Fruit fly (Drosophila melanogaster) whole organism, pupa: ENCODE data around the gene Mo25.
A peak's percentile ranks its signal among the peaks of the same experiment; 100 is the strongest.

Experiments used
- CG10348 ChIP-seq: fragments of 200-800 bp; sonication (Bioruptor generic); IDR thresholded peaks from 2 replicates; pipeline ENCODE4 v1.3.6; 2022; ENCODE audit warnings: missing biosample characterization, missing genetic modification characterization
- CG12605 ChIP-seq: fragments of 200-800 bp; sonication (Bioruptor generic); IDR thresholded peaks from 2 replicates; pipeline ENCODE4 v1.3.6; 2022; ENCODE audit warnings: missing biosample characterization, missing genetic modification characterization
- CG13204 ChIP-seq: fragments of 200-800 bp; sonication (Bioruptor generic); optimal IDR thresholded peaks from 2 replicates; lab custom pipeline; 2018; ENCODE audit warnings: missing biosample characterization, mild to moderate bottlenecking, missing genetic modification characterization, moderate library complexity
- CG14655 ChIP-seq: fragments of 200-800 bp; sonication (Bioruptor generic); optimal IDR thresholded peaks from 3 replicates; lab custom pipeline; 2017; ENCODE audit warnings: mild to moderate bottlenecking, missing biosample characterization, missing genetic modification reagents, missing genetic modification characterization
- CG15710 ChIP-seq: fragments of 200-800 bp; sonication (Bioruptor generic); optimal IDR thresholded peaks from 2 replicates; lab custom pipeline; 2018; ENCODE audit warnings: missing biosample characterization, mild to moderate bottlenecking, missing genetic modification characterization, moderate library complexity
- CG17806 ChIP-seq: fragments of 200-800 bp; sonication (Bioruptor generic); optimal IDR thresholded peaks from 2 replicates; lab custom pipeline; 2018; ENCODE audit warnings: missing biosample characterization, mild to moderate bottlenecking, missing genetic modification characterization, moderate library complexity
- CG32121 ChIP-seq: fragments of 200-800 bp; sonication (Bioruptor generic); IDR thresholded peaks from 2 replicates; pipeline ENCODE4 v1.3.6; 2022; ENCODE audit warnings: missing biosample characterization, missing genetic modification characterization
- CG34367 ChIP-seq: fragments of 200-800 bp; sonication (Bioruptor generic); optimal IDR thresholded peaks from 2 replicates; lab custom pipeline; 2018; ENCODE audit warnings: missing biosample characterization, mild to moderate bottlenecking, missing genetic modification characterization
- CG4496 ChIP-seq: fragments of 200-800 bp; sonication (Bioruptor generic); IDR thresholded peaks from 3 replicates; pipeline ENCODE4 v1.3.6; 2022; ENCODE audit warnings: missing biosample characterization, missing genetic modification characterization
- CG8159 ChIP-seq: fragments of 200-800 bp; sonication (Bioruptor generic); optimal IDR thresholded peaks from 3 replicates; lab custom pipeline; 2018; ENCODE audit warnings: missing biosample characterization, mild to moderate bottlenecking, missing genetic modification characterization, moderate library complexity
- CG8301 ChIP-seq: fragments of 200-800 bp; sonication (Bioruptor generic); optimal IDR thresholded peaks from 2 replicates; lab custom pipeline; 2018; ENCODE audit warnings: missing biosample characterization, mild to moderate bottlenecking, missing genetic modification characterization
- CG9948 ChIP-seq: fragments of 200-800 bp; sonication (Bioruptor generic); optimal IDR thresholded peaks from 2 replicates; lab custom pipeline; 2018; ENCODE audit warnings: missing biosample characterization, mild to moderate bottlenecking, missing genetic modification characterization, moderate library complexity
- D1 ChIP-seq: fragments of 200-800 bp; sonication (Bioruptor generic); optimal IDR thresholded peaks from 2 replicates; lab custom pipeline; 2018; ENCODE audit warnings: missing biosample characterization, mild to moderate bottlenecking, missing genetic modification characterization, moderate library complexity
- EcR ChIP-seq: fragments of 200-800 bp; sonication (Bioruptor generic); optimal IDR thresholded peaks from 3 replicates; lab custom pipeline; 2019; ENCODE audit warnings: missing biosample characterization, missing genetic modification characterization, mild to moderate bottlenecking, moderate library complexity, missing genetic modification reagents
- Ets98B ChIP-seq: fragments of 200-800 bp; sonication (Bioruptor generic); IDR thresholded peaks from 2 replicates; pipeline ENCODE4 v1.3.6; 2022; ENCODE audit warnings: missing biosample characterization, missing genetic modification characterization
- Pif1A ChIP-seq: fragments of 200-800 bp; sonication (Bioruptor generic); optimal IDR thresholded peaks from 3 replicates; lab custom pipeline; 2016; ENCODE audit warnings: missing biosample characterization, missing genetic modification characterization
- Pif1B ChIP-seq: fragments of 200-800 bp; sonication (Bioruptor generic); optimal IDR thresholded peaks from 3 replicates; lab custom pipeline; 2016; ENCODE audit warnings: missing biosample characterization, missing genetic modification characterization
- Snoo ChIP-seq: fragments of 200-800 bp; sonication (Bioruptor generic); optimal IDR thresholded peaks from 3 replicates; lab custom pipeline; 2017; ENCODE audit warnings: missing biosample characterization, mild to moderate bottlenecking, missing genetic modification characterization, inconsistent platforms
- fd96Ca ChIP-seq: fragments of 200-800 bp; sonication (Bioruptor generic); IDR thresholded peaks from 3 replicates; pipeline ENCODE4 v1.3.6; 2022; ENCODE audit warnings: missing biosample characterization, missing genetic modification characterization
- gl ChIP-seq: fragments of 200-800 bp; sonication (Bioruptor generic); optimal IDR thresholded peaks from 2 replicates; lab custom pipeline; 2018; ENCODE audit warnings: missing biosample characterization, mild to moderate bottlenecking, missing genetic modification characterization
- rn ChIP-seq: fragments of 200-800 bp; sonication (Bioruptor generic); IDR thresholded peaks from 2 replicates; pipeline ENCODE4 v1.3.6; 2022; ENCODE audit warnings: missing biosample characterization, missing genetic modification characterization

Mo25 gene

DNA sequence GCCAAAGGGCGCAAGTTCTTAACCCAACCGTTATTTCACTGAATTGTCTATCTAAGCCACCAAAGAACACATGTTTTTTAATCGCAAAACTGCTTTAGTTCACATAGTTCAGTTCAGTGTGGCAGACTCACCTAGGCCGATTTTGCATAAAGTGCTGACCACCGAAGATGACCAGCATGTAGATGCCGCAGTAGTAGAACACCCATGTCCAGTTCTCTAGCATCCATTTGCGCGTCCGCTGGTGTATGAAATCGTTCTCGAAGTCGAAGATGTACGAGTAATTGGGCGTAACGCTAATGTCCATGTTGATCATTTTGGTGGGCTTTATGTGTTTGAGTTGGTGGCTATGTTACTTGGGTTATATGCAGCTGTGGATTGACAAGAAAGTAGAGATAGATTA is 43.8 kb upstream of the Mo25 start:
- TF ChIP-seq CG12605 (GFP tag; lab: Robert Waterston, UW) (no peak), CG34367 (no peak), CG10348 (no peak), CG17806 (tag; lab: Kevin White, UChicago) (no peak), EcR (GFP tag; lab: Kevin White, UChicago) (no peak), gl (no peak), CG4496 (GFP tag; lab: Robert Waterston, UW) (no peak), CG13204 (GFP tag; lab: Kevin White, UChicago) (no peak), CG15710 (tag; lab: Kevin White, UChicago) (no peak)

DNA sequence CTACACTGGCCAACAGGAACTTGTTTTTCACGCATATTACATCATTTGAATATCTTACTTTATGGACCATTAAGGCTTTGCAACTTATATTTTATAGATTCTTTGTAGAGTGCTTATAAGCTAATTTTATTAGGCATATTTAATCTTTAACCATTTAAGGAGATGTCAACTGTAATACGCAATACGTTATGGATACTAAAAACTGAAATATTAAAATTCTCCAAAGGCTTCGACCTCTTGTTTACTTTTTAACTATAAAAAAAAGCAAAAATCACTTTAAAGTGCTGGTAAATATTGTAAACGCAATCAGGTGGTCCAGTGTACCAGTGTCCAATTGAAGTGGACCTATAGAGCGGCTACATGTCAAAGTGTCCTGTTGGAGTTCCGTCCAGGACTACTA is 41.7 kb upstream of the Mo25 start:
- TF ChIP-seq D1 (tag; lab: Kevin White, UChicago), result no peak
- no peak for TF ChIP-seq Ets98B (GFP tag; lab: Robert Waterston, UW)
- no peak for TF ChIP-seq CG10348
- peak; percentile 51 for TF ChIP-seq CG8159
- peak; percentile 58 for TF ChIP-seq CG9948 (tag; lab: Kevin White, UChicago)
- TF ChIP-seq fd96Ca (GFP tag; lab: Robert Waterston, UW), result peak; percentile 11; the same call in 1 of the 3 replicates
- no peak for TF ChIP-seq rn (GFP tag; lab: Robert Waterston, UW)
- no peak for TF ChIP-seq CG13204 (GFP tag; lab: Kevin White, UChicago)
- peak; percentile 55 for TF ChIP-seq CG8301 (tag; lab: Kevin White, UChicago)
- peak; percentile 6 for TF ChIP-seq CG34367
- TF ChIP-seq gl, result no peak
- no peak for TF ChIP-seq Pif1B (GFP tag; lab: Kevin White, UChicago)
- no peak for TF ChIP-seq CG4496 (GFP tag; lab: Robert Waterston, UW)
- TF ChIP-seq Snoo, result no peak
- TF ChIP-seq CG15710 (tag; lab: Kevin White, UChicago), result peak; percentile 21
- TF ChIP-seq CG12605 (GFP tag; lab: Robert Waterston, UW), result no peak
- no peak for TF ChIP-seq CG32121
- TF ChIP-seq CG14655 (GFP tag; lab: Kevin White, UChicago), result peak; percentile 68
- peak; percentile 25 for TF ChIP-seq CG17806 (tag; lab: Kevin White, UChicago)
- no peak for TF ChIP-seq EcR (GFP tag; lab: Kevin White, UChicago)
- TF ChIP-seq Pif1A, result no peak

DNA sequence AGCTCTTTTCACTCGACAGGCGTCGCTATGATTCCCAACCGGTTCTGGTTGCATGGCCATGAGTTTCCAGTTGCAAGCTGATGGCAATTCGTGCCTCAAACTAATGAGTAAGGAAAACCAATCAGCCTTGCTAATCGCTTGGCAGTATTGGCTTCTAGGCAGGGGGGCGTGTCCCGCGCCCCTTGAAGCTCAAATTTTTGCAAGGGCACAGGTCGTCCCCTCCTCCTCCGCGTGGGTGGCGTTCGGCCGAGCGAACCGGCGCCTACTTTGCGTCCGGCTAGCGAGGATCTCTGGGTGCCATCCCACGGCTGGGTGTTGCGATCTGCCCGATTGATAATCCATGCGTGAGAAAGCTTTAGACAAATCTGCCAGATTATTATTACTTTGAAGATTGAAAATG is 38.4 kb upstream of the Mo25 start:
- no peak for TF ChIP-seq gl
- no peak for TF ChIP-seq D1 (tag; lab: Kevin White, UChicago)
- no peak for TF ChIP-seq CG8159
- TF ChIP-seq CG13204 (GFP tag; lab: Kevin White, UChicago), result no peak
- no peak for TF ChIP-seq CG15710 (tag; lab: Kevin White, UChicago)
- no peak for TF ChIP-seq CG4496 (GFP tag; lab: Robert Waterston, UW)
- no peak for TF ChIP-seq CG32121
- no peak for TF ChIP-seq EcR (GFP tag; lab: Kevin White, UChicago)
- no peak for TF ChIP-seq CG17806 (tag; lab: Kevin White, UChicago)
- TF ChIP-seq fd96Ca (GFP tag; lab: Robert Waterston, UW), result no peak
- TF ChIP-seq Ets98B (GFP tag; lab: Robert Waterston, UW), result no peak
- TF ChIP-seq CG34367, result no peak

DNA sequence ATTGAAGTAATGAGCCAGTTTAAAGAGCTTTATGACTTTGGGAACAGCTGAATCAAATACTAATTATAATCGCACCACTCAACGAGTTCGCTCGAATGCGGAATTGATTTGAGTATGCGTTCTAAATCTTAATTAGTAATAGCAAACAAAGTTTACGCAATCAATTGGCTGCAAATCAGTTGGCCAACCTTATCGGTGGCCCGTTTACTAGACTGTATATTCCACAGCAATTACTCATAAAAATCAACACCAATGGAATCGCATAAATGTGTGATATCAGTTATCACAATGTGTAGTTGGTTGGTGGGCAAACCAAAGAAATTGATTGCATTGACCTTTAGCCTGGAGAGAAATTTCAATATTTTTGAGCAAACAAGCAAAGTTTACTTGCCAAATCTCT is 37.3 kb upstream of the Mo25 start:
- TF ChIP-seq gl, result no peak
- no peak for TF ChIP-seq CG32121
- no peak for TF ChIP-seq CG9948 (tag; lab: Kevin White, UChicago)
- no peak for TF ChIP-seq CG4496 (GFP tag; lab: Robert Waterston, UW)
- no peak for TF ChIP-seq D1 (tag; lab: Kevin White, UChicago)
- TF ChIP-seq CG14655 (GFP tag; lab: Kevin White, UChicago), result no peak
- no peak for TF ChIP-seq CG13204 (GFP tag; lab: Kevin White, UChicago)
- TF ChIP-seq Pif1A, result no peak
- TF ChIP-seq CG12605 (GFP tag; lab: Robert Waterston, UW), result no peak
- no peak for TF ChIP-seq Snoo
- no peak for TF ChIP-seq rn (GFP tag; lab: Robert Waterston, UW)
- no peak for TF ChIP-seq CG10348
- no peak for TF ChIP-seq CG8301 (tag; lab: Kevin White, UChicago)
- no peak for TF ChIP-seq Ets98B (GFP tag; lab: Robert Waterston, UW)
- no peak for TF ChIP-seq CG15710 (tag; lab: Kevin White, UChicago)
- no peak for TF ChIP-seq CG17806 (tag; lab: Kevin White, UChicago)

DNA sequence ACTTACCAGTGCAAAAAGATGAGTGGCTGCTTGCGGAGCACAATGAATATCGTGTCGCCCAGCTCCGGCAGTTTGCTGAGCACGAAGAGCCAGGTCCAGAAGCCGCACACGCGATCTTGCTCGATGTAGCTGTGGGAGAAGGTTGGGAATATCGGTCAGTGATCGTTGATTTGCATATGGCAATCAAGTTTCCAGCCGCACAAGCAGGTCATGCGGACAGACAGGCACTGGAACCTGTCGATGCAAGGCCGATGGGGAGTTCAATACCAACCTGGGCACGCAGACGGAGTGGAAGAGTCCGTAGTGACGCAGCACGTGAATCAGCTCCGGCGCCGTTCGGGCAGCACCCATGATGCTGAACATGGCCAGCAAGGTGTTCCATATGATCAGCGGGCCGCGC is 35.9 kb upstream of the Mo25 start:
- no peak for TF ChIP-seq CG13204 (GFP tag; lab: Kevin White, UChicago)
- peak; percentile 80 for TF ChIP-seq EcR (GFP tag; lab: Kevin White, UChicago)
- no peak for TF ChIP-seq CG8301 (tag; lab: Kevin White, UChicago)
- TF ChIP-seq Snoo, result no peak

DNA sequence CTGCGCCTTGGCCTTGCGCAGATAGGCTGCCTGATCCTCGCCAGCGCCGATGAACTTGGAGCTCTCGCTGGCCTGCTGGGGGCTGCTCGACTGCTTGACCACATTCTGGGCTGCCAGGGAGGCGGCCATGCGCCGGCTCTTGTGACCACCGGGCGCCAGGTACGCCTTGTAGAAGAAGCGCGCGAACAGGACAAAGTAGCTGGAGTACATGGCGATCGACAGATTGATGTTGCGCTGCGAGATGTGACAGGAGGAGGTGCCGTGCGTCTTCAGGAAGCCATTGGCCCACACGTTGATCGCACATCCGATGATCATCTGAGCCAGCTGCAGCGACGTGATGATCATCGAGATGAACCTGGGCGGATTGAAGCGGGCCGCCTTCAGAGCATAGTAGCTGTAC is 34.8 kb upstream of the Mo25 start:
- TF ChIP-seq CG4496 (GFP tag; lab: Robert Waterston, UW), result no peak
- TF ChIP-seq CG14655 (GFP tag; lab: Kevin White, UChicago), result no peak
- TF ChIP-seq D1 (tag; lab: Kevin White, UChicago), result no peak
- no peak for TF ChIP-seq CG8159
- TF ChIP-seq CG17806 (tag; lab: Kevin White, UChicago), result no peak
- no peak for TF ChIP-seq CG32121
- TF ChIP-seq CG12605 (GFP tag; lab: Robert Waterston, UW), result no peak
- TF ChIP-seq CG15710 (tag; lab: Kevin White, UChicago), result no peak
- TF ChIP-seq EcR (GFP tag; lab: Kevin White, UChicago), result no peak
- TF ChIP-seq Pif1A, result no peak
- no peak for TF ChIP-seq CG8301 (tag; lab: Kevin White, UChicago)
- no peak for TF ChIP-seq Ets98B (GFP tag; lab: Robert Waterston, UW)
- TF ChIP-seq CG13204 (GFP tag; lab: Kevin White, UChicago), result no peak
- TF ChIP-seq fd96Ca (GFP tag; lab: Robert Waterston, UW), result no peak
- no peak for TF ChIP-seq CG34367
- TF ChIP-seq CG9948 (tag; lab: Kevin White, UChicago), result no peak
- TF ChIP-seq rn (GFP tag; lab: Robert Waterston, UW), result no peak
